Worm (Caenorhabditis elegans) whole organism, L3 larva: Measurements from ENCODE around the gene F17H10.1.

Experiments
- R02D3.7 ChIP-seq: fragments of 150-350 bp; optimal IDR thresholded peaks from 2 replicates; lab custom pipeline; 2014; ENCODE audit warnings: missing biosample characterization, missing genetic modification characterization
- ZK546.5 ChIP-seq: sonication (generic microtip); optimal IDR thresholded peaks from 2 replicates; lab custom pipeline; 2017; ENCODE audit warnings: missing biosample characterization, missing genetic modification characterization
- aly-2 ChIP-seq: fragments of 150-350 bp; optimal IDR thresholded peaks from 2 replicates; lab custom pipeline; 2014; ENCODE audit warnings: missing biosample characterization, missing genetic modification characterization
- ama-1 ChIP-seq: fragments of 150-350 bp; optimal IDR thresholded peaks from 2 replicates; lab custom pipeline; 2018
- ceh-16 ChIP-seq: sonication (generic microtip); optimal IDR thresholded peaks from 2 replicates; lab custom pipeline; 2017; ENCODE audit warnings: missing biosample characterization, missing genetic modification characterization
- ceh-28 ChIP-seq: fragments of 150-350 bp; optimal IDR thresholded peaks from 2 replicates; lab custom pipeline; 2014; ENCODE audit warnings: missing biosample characterization, missing genetic modification reagents, missing genetic modification characterization
- ceh-82 ChIP-seq: fragments of 150-350 bp; optimal IDR thresholded peaks from 2 replicates; lab custom pipeline; 2014; ENCODE audit warnings: missing biosample characterization, missing genetic modification characterization
- ceh-9 ChIP-seq: sonication (generic microtip); optimal IDR thresholded peaks from 2 replicates; lab custom pipeline; 2018; ENCODE audit warnings: missing biosample characterization, missing genetic modification characterization
- daf-12 ChIP-seq: fragments of 150-350 bp; optimal IDR thresholded peaks from 2 replicates; lab custom pipeline; 2014; ENCODE audit warnings: missing biosample characterization, missing genetic modification reagents, missing genetic modification characterization
- egl-27 ChIP-seq: sonication (generic microtip); optimal IDR thresholded peaks from 4 replicates; lab custom pipeline; 2017; ENCODE audit warnings: missing biosample characterization, missing genetic modification reagents, missing genetic modification characterization
- egl-5 ChIP-seq: fragments of 150-350 bp; optimal IDR thresholded peaks from 2 replicates; lab custom pipeline; 2017; ENCODE audit warnings: missing biosample characterization, missing genetic modification reagents, missing genetic modification characterization, inconsistent platforms
- elt-1 ChIP-seq: fragments of 150-350 bp; optimal IDR thresholded peaks from 2 replicates; lab custom pipeline; 2014; ENCODE audit warnings: missing biosample characterization, missing genetic modification characterization
- elt-2 ChIP-seq: sonication (generic microtip); optimal IDR thresholded peaks from 2 replicates; lab custom pipeline; 2016; ENCODE audit warnings: missing genetic modification reagents, mild to moderate bottlenecking, missing genetic modification characterization, missing compliant biosample characterization
- elt-3 ChIP-seq, 3 experiments: fragments of 150-350 bp in 1 of 3; sonication (generic microtip) in 2 of 3; optimal IDR thresholded peaks; 2 replicates in 2 of 3; 4 replicates in 1 of 3; lab custom pipeline; 2014 to 2017; ENCODE audit warnings: missing biosample characterization in 3 of 3, missing genetic modification characterization in 3 of 3
- eor-1 ChIP-seq, 2 experiments: fragments of 150-350 bp; optimal IDR thresholded peaks; 2 replicates each; lab custom pipeline; 2014 to 2018; ENCODE audit warnings: missing biosample characterization in 2 of 2, missing genetic modification characterization in 2 of 2
- fkh-10 ChIP-seq: sonication (generic microtip); optimal IDR thresholded peaks from 2 replicates; lab custom pipeline; 2017; ENCODE audit warnings: missing biosample characterization, missing genetic modification reagents, missing genetic modification characterization
- fkh-2 ChIP-seq: fragments of 150-350 bp; optimal IDR thresholded peaks from 2 replicates; lab custom pipeline; 2014; ENCODE audit warnings: missing biosample characterization, missing genetic modification reagents, missing genetic modification characterization
- fos-1 ChIP-seq: fragments of 150-350 bp; optimal IDR thresholded peaks from 2 replicates; lab custom pipeline; 2014; ENCODE audit warnings: missing biosample characterization, missing genetic modification characterization
- hmg-11 ChIP-seq: sonication (generic microtip); optimal IDR thresholded peaks from 2 replicates; lab custom pipeline; 2016; ENCODE audit warnings: missing genetic modification characterization, missing compliant biosample characterization
- jun-1 ChIP-seq: fragments of 150-350 bp; optimal IDR thresholded peaks from 2 replicates; lab custom pipeline; 2014; ENCODE audit warnings: missing biosample characterization, missing genetic modification reagents, missing genetic modification characterization
- lin-15B ChIP-seq: fragments of 150-350 bp; optimal IDR thresholded peaks from 2 replicates; lab custom pipeline; 2014; ENCODE audit warnings: missing biosample characterization, missing genetic modification characterization
- lin-39 ChIP-seq: fragments of 150-350 bp; optimal IDR thresholded peaks from 2 replicates; lab custom pipeline; 2018; ENCODE audit warnings: missing biosample characterization, missing genetic modification reagents, missing genetic modification characterization
- lsy-12 ChIP-seq: sonication (generic microtip); optimal IDR thresholded peaks from 2 replicates; lab custom pipeline; 2016; ENCODE audit warnings: mild to moderate bottlenecking, missing genetic modification characterization, missing compliant biosample characterization
- mdl-1 ChIP-seq: fragments of 150-350 bp; optimal IDR thresholded peaks from 2 replicates; lab custom pipeline; 2014; ENCODE audit warnings: missing biosample characterization, missing genetic modification characterization
- mml-1 ChIP-seq: fragments of 150-350 bp; sonication (generic microtip); optimal IDR thresholded peaks from 3 replicates; lab custom pipeline; 2014; ENCODE audit warnings: missing biosample characterization, missing genetic modification characterization
- nfya-1 ChIP-seq: sonication (generic microtip); optimal IDR thresholded peaks from 2 replicates; lab custom pipeline; 2017; ENCODE audit warnings: missing genetic modification characterization, mild to moderate bottlenecking, missing compliant biosample characterization, antibody characterized with exemption, moderate library complexity; ENCODE audit not compliant: insufficient read depth
- nhr-11 ChIP-seq: fragments of 150-350 bp; optimal IDR thresholded peaks from 2 replicates; lab custom pipeline; 2014; ENCODE audit warnings: missing biosample characterization, missing genetic modification characterization
- nhr-12 ChIP-seq: fragments of 150-350 bp; optimal IDR thresholded peaks from 2 replicates; lab custom pipeline; 2014; ENCODE audit warnings: missing biosample characterization, missing genetic modification characterization
- nhr-23 ChIP-seq: fragments of 150-350 bp; optimal IDR thresholded peaks from 2 replicates; lab custom pipeline; 2014; ENCODE audit warnings: missing biosample characterization, missing genetic modification reagents, missing genetic modification characterization
- nhr-237 ChIP-seq: fragments of 150-350 bp; optimal IDR thresholded peaks from 2 replicates; lab custom pipeline; 2014; ENCODE audit warnings: missing biosample characterization, missing genetic modification characterization
- nhr-25 ChIP-seq: sonication (generic microtip); optimal IDR thresholded peaks from 2 replicates; lab custom pipeline; 2017; ENCODE audit warnings: missing biosample characterization, missing genetic modification characterization
- nhr-28 ChIP-seq: fragments of 150-350 bp; optimal IDR thresholded peaks from 2 replicates; lab custom pipeline; 2014; ENCODE audit warnings: missing biosample characterization, missing genetic modification characterization
- nhr-43 ChIP-seq: sonication (generic microtip); optimal IDR thresholded peaks from 2 replicates; lab custom pipeline; 2016; ENCODE audit warnings: mild to moderate bottlenecking, missing genetic modification characterization, missing compliant biosample characterization; ENCODE audit not compliant: poor library complexity, severe bottlenecking
- nhr-67 ChIP-seq: fragments of 150-350 bp; optimal IDR thresholded peaks from 2 replicates; lab custom pipeline; 2014; ENCODE audit warnings: missing biosample characterization, missing genetic modification characterization
- nhr-76 ChIP-seq: fragments of 150-350 bp; sonication (generic microtip); optimal IDR thresholded peaks from 5 replicates; lab custom pipeline; 2014; ENCODE audit warnings: missing biosample characterization, missing genetic modification characterization
- nhr-77 ChIP-seq: fragments of 150-350 bp; optimal IDR thresholded peaks from 2 replicates; lab custom pipeline; 2014; ENCODE audit warnings: missing biosample characterization, missing genetic modification characterization
- pha-4 ChIP-seq: fragments of 150-350 bp; optimal IDR thresholded peaks from 2 replicates; lab custom pipeline; 2014; ENCODE audit warnings: missing biosample characterization, missing genetic modification reagents, missing genetic modification characterization
- pqm-1 ChIP-seq: fragments of 150-350 bp; optimal IDR thresholded peaks from 2 replicates; lab custom pipeline; 2017; ENCODE audit warnings: missing biosample characterization, missing genetic modification characterization, inconsistent platforms
- sea-2 ChIP-seq: fragments of 150-350 bp; sonication (generic microtip); optimal IDR thresholded peaks from 4 replicates; lab custom pipeline; 2014; ENCODE audit warnings: missing biosample characterization, missing genetic modification reagents, missing genetic modification characterization
- skn-1 ChIP-seq: fragments of 150-350 bp; optimal IDR thresholded peaks from 2 replicates; lab custom pipeline; 2014; ENCODE audit warnings: missing biosample characterization, missing genetic modification characterization
- snpc-4 ChIP-seq: fragments of 150-350 bp; optimal IDR thresholded peaks from 2 replicates; lab custom pipeline; 2014; ENCODE audit warnings: missing biosample characterization, missing genetic modification characterization
- tbx-2 ChIP-seq: sonication (generic microtip); optimal IDR thresholded peaks from 2 replicates; lab custom pipeline; 2016; ENCODE audit warnings: mild to moderate bottlenecking, missing genetic modification characterization, missing compliant biosample characterization
- unc-39 ChIP-seq: sonication (generic microtip); optimal IDR thresholded peaks from 4 replicates; lab custom pipeline; 2017; ENCODE audit warnings: missing biosample characterization, missing genetic modification characterization
- unc-62 ChIP-seq: fragments of 150-350 bp; sonication (generic microtip); optimal IDR thresholded peaks from 4 replicates; lab custom pipeline; 2014; ENCODE audit warnings: missing biosample characterization, missing genetic modification reagents, missing genetic modification characterization
- zag-1 ChIP-seq: fragments of 150-350 bp; optimal IDR thresholded peaks from 2 replicates; lab custom pipeline; 2014; ENCODE audit warnings: missing biosample characterization, missing genetic modification characterization
- ztf-11 ChIP-seq: fragments of 150-350 bp; optimal IDR thresholded peaks from 2 replicates; lab custom pipeline; 2014; ENCODE audit warnings: missing biosample characterization, missing genetic modification characterization
- ztf-4 ChIP-seq: fragments of 150-350 bp; optimal IDR thresholded peaks from 2 replicates; lab custom pipeline; 2014; ENCODE audit warnings: missing biosample characterization, missing genetic modification characterization

Gene F17H10.1

DNA sequence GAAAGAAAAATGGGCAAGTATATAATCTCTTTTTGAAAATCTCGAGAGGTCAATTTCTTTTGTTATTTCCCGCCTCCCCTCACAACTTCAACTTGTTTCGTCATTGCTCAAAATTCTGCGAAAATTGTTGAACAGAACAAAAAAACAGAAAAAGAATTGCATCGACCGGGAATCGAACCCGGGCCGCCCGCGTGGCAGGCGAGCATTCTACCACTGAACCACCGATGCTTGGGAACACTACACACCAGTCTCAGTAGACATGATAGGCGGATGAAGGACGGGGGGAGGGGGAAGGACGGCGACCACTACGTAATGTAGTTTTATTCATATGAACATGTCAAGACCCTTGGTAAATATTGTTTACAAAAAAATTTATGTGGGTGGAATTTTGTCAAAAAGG lies 16.1 kb downstream of the F17H10.1 start:
- TF ChIP-seq nhr-25 (tag; lab: Kevin White, UChicago) (peak; percentile 65), snpc-4 (peak; percentile 63), daf-12 (tag; lab: Kevin White, UChicago) (no peak), nhr-23 (tag; lab: Kevin White, UChicago) (peak; percentile 48), eor-1 (tag; optimal IDR thresholded peaks at IDR 0.05; lab: Kevin White, UChicago) (no peak), nhr-77 (tag; lab: Kevin White, UChicago) (no peak), R02D3.7 (tag; lab: Kevin White, UChicago) (no peak), lsy-12 (tag; lab: Kevin White, UChicago) (peak; percentile 82), nhr-43 (tag; lab: Kevin White, UChicago) (peak; percentile 49), ceh-82 (tag; lab: Kevin White, UChicago) (no peak), unc-62 (no peak), aly-2 (no peak), nhr-67 (no peak), elt-2 (tag; lab: Kevin White, UChicago) (peak; percentile 65), egl-27 (tag; lab: Kevin White, UChicago) (no peak), pqm-1 (tag; lab: Kevin White, UChicago) (no peak), skn-1 (tag; lab: Kevin White, UChicago) (no peak), nhr-28 (tag; lab: Kevin White, UChicago) (no peak), ceh-9 (tag; lab: Kevin White, UChicago) (no peak), ztf-11 (tag; lab: Kevin White, UChicago) (no peak), pha-4 (tag; lab: Kevin White, UChicago) (peak; percentile 74), jun-1 (tag; lab: Kevin White, UChicago) (peak; percentile 53), sea-2 (GFP tag; lab: Kevin White, UChicago) (no peak), elt-3 (tag; optimal IDR thresholded peaks at IDR 0.05; lab: Kevin White, UChicago) (peak in 1 of 3 experiments; percentile 48), ceh-28 (no peak), egl-5 (tag; lab: Kevin White, UChicago) (no peak), nfya-1 (tag; lab: Kevin White, UChicago) (peak; percentile 62), nhr-76 (tag; lab: Kevin White, UChicago) (no peak), fkh-2 (tag; lab: Kevin White, UChicago) (no peak), fkh-10 (no peak), zag-1 (tag; lab: Kevin White, UChicago) (no peak), unc-39 (no peak), ama-1 (lab: Kevin White, UChicago) (peak; percentile 53), ceh-16 (tag; lab: Kevin White, UChicago) (no peak), hmg-11 (tag; lab: Kevin White, UChicago) (peak; percentile 61), tbx-2 (tag; lab: Kevin White, UChicago) (peak; percentile 14), elt-1 (tag; lab: Kevin White, UChicago) (no peak), ZK546.5 (tag; lab: Kevin White, UChicago) (no peak), lin-15B (no peak), mdl-1 (no peak), ztf-4 (tag; lab: Kevin White, UChicago) (no peak), lin-39 (tag; lab: Kevin White, UChicago) (peak; percentile 69), fos-1 (tag; lab: Kevin White, UChicago) (no peak), nhr-12 (tag; lab: Kevin White, UChicago) (no peak), nhr-11 (tag; lab: Kevin White, UChicago) (no peak), nhr-237 (tag; lab: Kevin White, UChicago) (no peak), mml-1 (tag; lab: Kevin White, UChicago) (no peak)
